Worm (Caenorhabditis elegans) whole organism, midembryonic: ENCODE data around the gene let-711.

Source experiments
- T22C8.4 ChIP-seq: fragments of 200-800 bp; sonication (Bioruptor generic); IDR thresholded peaks from 2 replicates; pipeline ENCODE4 v1.3.6; 2022; ENCODE audit warnings: missing genetic modification characterization, missing compliant biosample characterization
- cog-1 ChIP-seq: sonication (generic microtip); optimal IDR thresholded peaks from 2 replicates; lab custom pipeline; 2016; ENCODE audit warnings: missing genetic modification characterization, missing compliant biosample characterization
- flt-1 ChIP-seq: fragments of 200-800 bp; sonication (Bioruptor generic); IDR thresholded peaks from 2 replicates; pipeline ENCODE4 v1.3.6; 2022; ENCODE audit warnings: missing genetic modification characterization, missing compliant biosample characterization
- klf-2 ChIP-seq: fragments of 200-800 bp; sonication (Bioruptor generic); conservative IDR thresholded peaks from 2 replicates; pipeline ENCODE4 v1.3.6; 2022; ENCODE audit warnings: missing genetic modification reagents, missing genetic modification characterization, missing compliant biosample characterization
- med-1 ChIP-seq: sonication (generic microtip); optimal IDR thresholded peaks from 2 replicates; lab custom pipeline; 2017; ENCODE audit warnings: missing genetic modification characterization, mild to moderate bottlenecking, missing compliant biosample characterization, antibody characterized with exemption, missing genetic modification reagents; ENCODE audit not compliant: insufficient read depth
- ref-1 ChIP-seq: fragments of 200-800 bp; sonication (Bioruptor generic); conservative IDR thresholded peaks from 2 replicates; pipeline ENCODE4 v1.3.6; 2022; ENCODE audit warnings: missing genetic modification reagents, missing genetic modification characterization, missing compliant biosample characterization
- tab-1 ChIP-seq: fragments of 200-800 bp; sonication (Bioruptor generic); IDR thresholded peaks from 2 replicates; pipeline ENCODE4 v1.3.6; 2022; ENCODE audit warnings: missing genetic modification characterization, missing compliant biosample characterization
- ztf-23 ChIP-seq: fragments of 200-800 bp; sonication (Bioruptor generic); IDR thresholded peaks from 2 replicates; pipeline ENCODE4 v1.3.6; 2022; ENCODE audit warnings: missing genetic modification reagents, missing genetic modification characterization, missing compliant biosample characterization
- ztf-29 ChIP-seq: fragments of 200-800 bp; sonication (Bioruptor generic); IDR thresholded peaks from 2 replicates; pipeline ENCODE4 v1.3.6; 2022; ENCODE audit warnings: missing genetic modification reagents, missing genetic modification characterization, missing compliant biosample characterization

ce11 chrIII:7005350-7005749 lies 58.8 kb downstream of the let-711 start, which contains the start of gene C06E8.5:
- TF ChIP-seq klf-2 (GFP tag; lab: Robert Waterston, UW): no peak
- no peak for TF ChIP-seq flt-1 (GFP tag; lab: Robert Waterston, UW)
- TF ChIP-seq cog-1 (tag; lab: Kevin White, UChicago): no peak
- TF ChIP-seq med-1 (GFP tag; lab: Kevin White, UChicago): no peak
- no peak for TF ChIP-seq ref-1 (GFP tag; lab: Robert Waterston, UW)
- TF ChIP-seq tab-1 (GFP tag; lab: Robert Waterston, UW): no peak
- no peak for TF ChIP-seq T22C8.4 (GFP tag; lab: Robert Waterston, UW)
- no peak for TF ChIP-seq ztf-23 (GFP tag; lab: Robert Waterston, UW)
- no peak for TF ChIP-seq ztf-29 (GFP tag; lab: Robert Waterston, UW)
